Fruit fly (Drosophila melanogaster) whole organism, wandering third instar larva: ENCODE measurements around the gene CG4287.

Experiments used
- Abd-B ChIP-seq: fragments of >200 bp; optimal IDR thresholded peaks from 2 replicates; lab custom pipeline; 2017; ENCODE audit warnings: missing biosample characterization, missing genetic modification characterization
- CG32264 ChIP-seq: fragments of 200-800 bp; sonication (Bioruptor generic); optimal IDR thresholded peaks from 2 replicates; lab custom pipeline; 2016; ENCODE audit warnings: missing biosample characterization, missing genetic modification characterization
- CG9705 ChIP-seq: fragments of 200-800 bp; sonication (Bioruptor generic); optimal IDR thresholded peaks from 2 replicates; lab custom pipeline; 2018; ENCODE audit warnings: missing biosample characterization, mild to moderate bottlenecking, missing genetic modification characterization
- CrebA ChIP-seq: fragments of 200-800 bp; sonication (Bioruptor generic); optimal IDR thresholded peaks from 2 replicates; lab custom pipeline; 2016; ENCODE audit warnings: missing biosample characterization, mild to moderate bottlenecking, missing genetic modification characterization, borderline replicate concordance
- Dfd ChIP-seq: fragments of >200 bp; optimal IDR thresholded peaks from 2 replicates; lab custom pipeline; 2017; ENCODE audit warnings: missing biosample characterization, missing genetic modification characterization
- Dif ChIP-seq: fragments of 200-275, 200-300 bp; sonication (Bioruptor generic); optimal IDR thresholded peaks from 2 replicates; lab custom pipeline; 2018; ENCODE audit warnings: missing biosample characterization, missing genetic modification characterization; ENCODE audit not compliant: partially characterized antibody
- GATAd ChIP-seq: sonication (Bioruptor generic); optimal IDR thresholded peaks from 2 replicates; lab custom pipeline; 2016; ENCODE audit warnings: missing biosample characterization, missing genetic modification characterization
- HLH106 ChIP-seq: fragments of 200-800 bp; optimal IDR thresholded peaks from 3 replicates; lab custom pipeline; 2019; ENCODE audit warnings: missing biosample characterization, mild to moderate bottlenecking, missing genetic modification characterization, moderate library complexity
- Hnf4 ChIP-seq: fragments of 200-800 bp; sonication (Bioruptor generic); optimal IDR thresholded peaks from 2 replicates; lab custom pipeline; 2016; ENCODE audit warnings: missing biosample characterization, mild to moderate bottlenecking, missing genetic modification characterization
- Hr78 ChIP-seq: fragments of >200 bp; optimal IDR thresholded peaks from 2 replicates; lab custom pipeline; 2017; ENCODE audit warnings: missing biosample characterization, missing genetic modification characterization
- Hr83 ChIP-seq: fragments of 200-300 bp; sonication (Bioruptor generic); optimal IDR thresholded peaks from 2 replicates; lab custom pipeline; 2016; ENCODE audit warnings: missing biosample characterization, mild to moderate bottlenecking, missing genetic modification characterization, moderate library complexity; ENCODE audit not compliant: poor library complexity, severe bottlenecking
- Jra ChIP-seq: sonication (Bioruptor generic); optimal IDR thresholded peaks from 2 replicates; lab custom pipeline; 2016; ENCODE audit warnings: missing biosample characterization, missing genetic modification characterization
- Mio ChIP-seq: sonication (Bioruptor generic); optimal IDR thresholded peaks from 2 replicates; lab custom pipeline; 2016; ENCODE audit warnings: missing biosample characterization, missing genetic modification characterization
- Myc ChIP-seq: fragments of >200 bp; optimal IDR thresholded peaks from 2 replicates; lab custom pipeline; 2017
- N ChIP-seq: fragments of >200 bp; optimal IDR thresholded peaks from 2 replicates; lab custom pipeline; 2018; ENCODE audit warnings: missing biosample characterization, missing external identifiers, missing genetic modification characterization
- OdsH ChIP-seq: fragments of 200-800 bp; sonication (Bioruptor generic); optimal IDR thresholded peaks from 2 replicates; lab custom pipeline; 2016; ENCODE audit warnings: missing biosample characterization, mild to moderate bottlenecking, missing genetic modification characterization
- Rel ChIP-seq, 2 experiments: fragments of 200-800 bp; sonication (Bioruptor generic) in 1 of 2; optimal IDR thresholded peaks; 2 replicates in 1 of 2; 3 replicates in 1 of 2; lab custom pipeline; 2016 to 2019; ENCODE audit warnings: mild to moderate bottlenecking in 2 of 2, missing biosample characterization in 2 of 2, missing genetic modification characterization in 2 of 2, moderate library complexity in 1 of 2
- Sp1 ChIP-seq: fragments of 200-800 bp; sonication (Bioruptor generic); optimal IDR thresholded peaks from 3 replicates; lab custom pipeline; 2019; ENCODE audit warnings: missing biosample characterization, mild to moderate bottlenecking, missing genetic modification characterization, moderate library complexity
- Vsx2 ChIP-seq: fragments of 200-300, 225-300 bp; sonication (Bioruptor generic); optimal IDR thresholded peaks from 2 replicates; lab custom pipeline; 2018; ENCODE audit warnings: missing biosample characterization, missing genetic modification characterization; ENCODE audit not compliant: partially characterized antibody
- br ChIP-seq: fragments of 200-800 bp; sonication (Bioruptor generic); optimal IDR thresholded peaks from 2 replicates; lab custom pipeline; 2016; ENCODE audit warnings: missing biosample characterization, missing genetic modification characterization
- brk ChIP-seq: fragments of 200-800 bp; sonication (Bioruptor generic); optimal IDR thresholded peaks from 2 replicates; lab custom pipeline; 2016; ENCODE audit warnings: missing biosample characterization, mild to moderate bottlenecking, missing genetic modification characterization
- dl ChIP-seq, 2 experiments: fragments of 175-275, 200-275 bp in 1 of 2; fragments of 200-275 bp in 1 of 2; sonication (Bioruptor generic); optimal IDR thresholded peaks; lab custom pipeline; 2018; ENCODE audit warnings: mild to moderate bottlenecking in 2 of 2, missing biosample characterization in 2 of 2, missing genetic modification characterization in 2 of 2, moderate library complexity in 2 of 2; ENCODE audit not compliant: partially characterized antibody in 2 of 2, insufficient read depth in 1 of 2
- dmrt93B ChIP-seq: fragments of 200-800 bp; sonication (Bioruptor generic); optimal IDR thresholded peaks from 2 replicates; lab custom pipeline; 2018; ENCODE audit warnings: missing biosample characterization, mild to moderate bottlenecking, missing genetic modification characterization
- dsf ChIP-seq: sonication (Bioruptor generic); optimal IDR thresholded peaks from 2 replicates; lab custom pipeline; 2016; ENCODE audit warnings: missing biosample characterization, missing genetic modification characterization, borderline replicate concordance
- ey ChIP-seq: fragments of 200-800 bp; sonication (Bioruptor generic); optimal IDR thresholded peaks from 2 replicates; lab custom pipeline; 2016; ENCODE audit warnings: missing biosample characterization, missing genetic modification characterization
- foxo ChIP-seq, 2 experiments: fragments of 200-800 bp; sonication (Bioruptor generic); optimal IDR thresholded peaks; 2 replicates in 1 of 2; 3 replicates in 1 of 2; lab custom pipeline; 2016 to 2017; ENCODE audit warnings: missing biosample characterization in 2 of 2, missing genetic modification characterization in 2 of 2
- fru ChIP-seq: fragments of 200-800 bp; sonication (Bioruptor generic); optimal IDR thresholded peaks from 3 replicates; lab custom pipeline; 2016; ENCODE audit warnings: missing biosample characterization, mild to moderate bottlenecking, missing genetic modification characterization
- h ChIP-seq: fragments of 200-800 bp; sonication (Bioruptor generic); optimal IDR thresholded peaks from 3 replicates; lab custom pipeline; 2016; ENCODE audit warnings: missing biosample characterization, mild to moderate bottlenecking, missing genetic modification characterization
- jim ChIP-seq: fragments of 175-275, 200-325 bp; sonication (Bioruptor generic); optimal IDR thresholded peaks from 2 replicates; lab custom pipeline; 2016; ENCODE audit warnings: missing biosample characterization, mild to moderate bottlenecking, missing genetic modification characterization
- lola ChIP-seq: fragments of >200 bp; optimal IDR thresholded peaks from 2 replicates; lab custom pipeline; 2017; ENCODE audit warnings: missing biosample characterization, missing genetic modification characterization
- pan ChIP-seq: fragments of >200 bp; optimal IDR thresholded peaks from 2 replicates; lab custom pipeline; 2017
- psq ChIP-seq: fragments of 200-800 bp; sonication (Bioruptor generic); optimal IDR thresholded peaks from 3 replicates; lab custom pipeline; 2017; ENCODE audit warnings: missing biosample characterization, mild to moderate bottlenecking, missing genetic modification characterization, moderate library complexity
- rgr ChIP-seq: fragments of 200-800 bp; sonication (Bioruptor generic); optimal IDR thresholded peaks from 3 replicates; lab custom pipeline; 2016; ENCODE audit warnings: missing biosample characterization, mild to moderate bottlenecking, missing genetic modification characterization
- sage ChIP-seq: fragments of 200-800 bp; sonication (Bioruptor generic); optimal IDR thresholded peaks from 2 replicates; lab custom pipeline; 2016; ENCODE audit warnings: missing biosample characterization, mild to moderate bottlenecking, missing genetic modification characterization
- sv ChIP-seq: fragments of 200-800 bp; sonication (Bioruptor generic); optimal IDR thresholded peaks from 3 replicates; lab custom pipeline; 2016; ENCODE audit warnings: missing biosample characterization, missing genetic modification characterization
- tai ChIP-seq: sonication (Bioruptor generic); optimal IDR thresholded peaks from 2 replicates; lab custom pipeline; 2016; ENCODE audit warnings: missing biosample characterization, missing genetic modification characterization
- usp ChIP-seq: fragments of >200 bp; optimal IDR thresholded peaks from 2 replicates; lab custom pipeline; 2017; ENCODE audit warnings: missing biosample characterization, missing genetic modification characterization
- woc ChIP-seq: sonication (Bioruptor generic); optimal IDR thresholded peaks from 2 replicates; lab custom pipeline; 2016; ENCODE audit warnings: missing biosample characterization, mild to moderate bottlenecking, missing genetic modification characterization

Gene CG4287

DNA sequence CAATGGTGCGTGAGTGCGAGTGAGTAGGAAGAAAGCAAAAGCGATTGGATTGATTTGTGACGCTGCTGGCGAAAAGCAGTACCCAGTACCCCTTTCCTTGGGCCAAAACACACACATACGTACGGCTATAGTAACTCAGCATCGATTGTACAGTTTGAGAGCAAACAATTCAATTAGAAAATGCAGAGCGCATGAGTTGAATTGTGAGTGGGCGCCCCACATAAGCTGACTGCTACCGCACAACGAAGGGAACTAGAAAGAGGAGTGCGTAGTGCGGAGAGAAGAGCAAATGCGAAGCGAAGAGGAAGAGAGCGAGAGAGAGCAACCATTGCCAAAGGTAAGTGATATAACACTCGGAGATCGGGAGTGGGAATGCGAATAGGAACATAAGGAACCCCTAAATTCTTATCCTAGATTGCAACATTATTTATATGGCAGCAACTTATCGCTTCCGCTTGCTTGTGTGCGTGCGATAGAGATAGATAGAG, 9.9 kb upstream of the CG4287 start:
- TF ChIP-seq woc (GFP tag; lab: Kevin White, UChicago), result no peak
- peak; percentile 92 for TF ChIP-seq Vsx2 (GFP tag; lab: Kevin White, UChicago)
- TF ChIP-seq sv (GFP tag; lab: Kevin White, UChicago), result no peak
- TF ChIP-seq CG9705 (GFP tag; lab: Kevin White, UChicago), result no peak
- TF ChIP-seq Hr78 (GFP tag; lab: Kevin White, UChicago), result no peak
- no peak for TF ChIP-seq OdsH
- no peak for TF ChIP-seq Mio (GFP tag; lab: Kevin White, UChicago)
- TF ChIP-seq dl (GFP tag; optimal IDR thresholded peaks at IDR 0.05; lab: Kevin White, UChicago; ENCODE audit: insufficient read depth in 1 of 2, partially characterized antibody in 2 of 2), result peak; percentile 85 to 95
- TF ChIP-seq usp (GFP tag; lab: Kevin White, UChicago), result no peak
- no peak for TF ChIP-seq pan
- TF ChIP-seq Dfd (GFP tag; lab: Kevin White, UChicago), result no peak
- no peak for TF ChIP-seq N (GFP tag; lab: Kevin White, UChicago)
- TF ChIP-seq Jra, result no peak
- TF ChIP-seq lola (GFP tag; lab: Kevin White, UChicago), result no peak
- peak; percentile 99 for TF ChIP-seq psq
- TF ChIP-seq Rel (GFP tag; optimal IDR thresholded peaks at IDR 0.05; lab: Kevin White, UChicago), result no peak
- TF ChIP-seq Rel (tag; optimal IDR thresholded peaks at IDR 0.05; lab: Kevin White, UChicago), result no peak
- TF ChIP-seq CG32264 (GFP tag; lab: Kevin White, UChicago), result no peak
- no peak for TF ChIP-seq brk (GFP tag; lab: Kevin White, UChicago)
- TF ChIP-seq rgr (GFP tag; lab: Kevin White, UChicago), result no peak
- no peak for TF ChIP-seq Myc (lab: Kevin White, UChicago)
- TF ChIP-seq dsf (GFP tag; lab: Kevin White, UChicago), result no peak
- TF ChIP-seq Sp1 (GFP tag; lab: Kevin White, UChicago), result peak; percentile 29
- no peak for TF ChIP-seq CrebA (GFP tag; lab: Kevin White, UChicago)
- no peak for TF ChIP-seq dmrt93B (GFP tag; lab: Kevin White, UChicago)
- no peak for TF ChIP-seq Abd-B (GFP tag; lab: Kevin White, UChicago)
- no peak for TF ChIP-seq h
- TF ChIP-seq fru (GFP tag; lab: Kevin White, UChicago), result no peak
- TF ChIP-seq Dif (GFP tag; lab: Kevin White, UChicago), result peak; percentile 98
- TF ChIP-seq, all 38 proteins: peak for 5

DNA sequence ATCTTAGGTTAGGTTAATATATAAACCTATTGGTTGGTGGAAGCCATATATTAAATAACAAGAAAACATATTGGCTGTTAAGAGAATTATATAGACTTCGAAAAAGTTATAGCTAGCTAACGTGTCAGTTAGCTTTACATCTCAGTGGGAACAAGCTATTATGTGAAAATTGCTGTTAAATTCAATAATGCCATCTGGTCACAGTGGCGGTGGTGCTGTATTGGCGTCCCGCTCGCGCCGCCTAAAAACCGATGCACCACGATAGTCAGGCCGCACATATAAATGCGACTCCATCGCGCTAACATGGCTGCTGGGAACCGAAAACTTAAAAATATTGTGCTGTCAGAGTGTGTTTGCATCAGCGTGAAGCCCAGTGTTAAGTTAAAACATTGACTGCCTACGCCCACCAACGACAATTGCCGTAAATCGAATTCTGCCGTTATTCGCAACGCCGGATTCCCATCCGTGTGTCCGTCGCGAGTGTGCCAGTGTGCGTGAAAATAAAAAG, 9.4 kb upstream of the CG4287 start, which contains the start of gene Hel89B:
TSS of gene Hel89B (plus strand) at position 320 of the 508 bp plus-strand sequence.
- TF ChIP-seq Dif (GFP tag; lab: Kevin White, UChicago), result peak; percentile 57
- TF ChIP-seq psq, result no peak
- TF ChIP-seq Jra, result peak; percentile 48
- peak; percentile 44 for TF ChIP-seq CG9705 (GFP tag; lab: Kevin White, UChicago)
- TF ChIP-seq GATAd (GFP tag; lab: Kevin White, UChicago), result no peak
- no peak for TF ChIP-seq brk (GFP tag; lab: Kevin White, UChicago)
- TF ChIP-seq Mio (GFP tag; lab: Kevin White, UChicago), result no peak
- no peak for TF ChIP-seq CG32264 (GFP tag; lab: Kevin White, UChicago)
- TF ChIP-seq dsf (GFP tag; lab: Kevin White, UChicago), result peak; percentile 4
- TF ChIP-seq woc (GFP tag; lab: Kevin White, UChicago), result peak; percentile 67
- no peak for TF ChIP-seq sage (GFP tag; lab: Kevin White, UChicago)
- TF ChIP-seq Vsx2 (GFP tag; lab: Kevin White, UChicago), result no peak
- TF ChIP-seq lola (GFP tag; lab: Kevin White, UChicago), result peak; percentile 74
- TF ChIP-seq dmrt93B (GFP tag; lab: Kevin White, UChicago), result no peak
- no peak for TF ChIP-seq Sp1 (GFP tag; lab: Kevin White, UChicago)
- TF ChIP-seq fru (GFP tag; lab: Kevin White, UChicago), result peak; percentile 46
- no peak for TF ChIP-seq tai (GFP tag; lab: Kevin White, UChicago)
- peak; percentile 59 for TF ChIP-seq HLH106 (tag; lab: Kevin White, UChicago)
- TF ChIP-seq sv (GFP tag; lab: Kevin White, UChicago), result peak; percentile 31
- TF ChIP-seq Myc (lab: Kevin White, UChicago), result peak; percentile 30
- peak; percentile 99 for TF ChIP-seq N (GFP tag; lab: Kevin White, UChicago)
- TF ChIP-seq rgr (GFP tag; lab: Kevin White, UChicago), result peak; percentile 25
- TF ChIP-seq Hr83 (GFP tag; lab: Kevin White, UChicago), result peak; percentile 31
- TF ChIP-seq foxo (GFP tag; optimal IDR thresholded peaks at IDR 0.05; lab: Kevin White, UChicago), result peak; percentile 25 to 29
- TF ChIP-seq Dfd (GFP tag; lab: Kevin White, UChicago), result no peak
- TF ChIP-seq br (GFP tag; lab: Kevin White, UChicago), result peak; percentile 27
- TF ChIP-seq h, result peak; percentile 7
- peak in 1 of 2 experiments; percentile 28 for TF ChIP-seq dl (GFP tag; optimal IDR thresholded peaks at IDR 0.05; lab: Kevin White, UChicago; ENCODE audit: insufficient read depth in 1 of 2, partially characterized antibody in 2 of 2)
- peak; percentile 66 for TF ChIP-seq Hnf4 (GFP tag; lab: Kevin White, UChicago)
- TF ChIP-seq CrebA (GFP tag; lab: Kevin White, UChicago), result no peak
- TF ChIP-seq Rel (GFP tag; optimal IDR thresholded peaks at IDR 0.05; lab: Kevin White, UChicago), result no peak
- TF ChIP-seq Rel (tag; optimal IDR thresholded peaks at IDR 0.05; lab: Kevin White, UChicago), result peak; percentile 3
- peak; percentile 83 for TF ChIP-seq Hr78 (GFP tag; lab: Kevin White, UChicago)
- TF ChIP-seq usp (GFP tag; lab: Kevin White, UChicago), result no peak
- no peak for TF ChIP-seq OdsH
- peak; percentile 31 for TF ChIP-seq Abd-B (GFP tag; lab: Kevin White, UChicago)
- peak; percentile 28 for TF ChIP-seq ey (GFP tag; lab: Kevin White, UChicago)
- no peak for TF ChIP-seq jim (GFP tag; lab: Kevin White, UChicago)
- no peak for TF ChIP-seq pan
- TF ChIP-seq, all 38 proteins: peak for 22
